Worm (Caenorhabditis elegans) whole organism, late embryonic: ENCODE measurements around the gene klc-1.

Experiments
- K02D7.2 ChIP-seq: sonication (generic microtip); optimal IDR thresholded peaks from 2 replicates; lab custom pipeline; 2017; ENCODE audit warnings: mild to moderate bottlenecking, missing genetic modification characterization, missing compliant biosample characterization
- K09A11.1 ChIP-seq: sonication (generic microtip); optimal IDR thresholded peaks from 2 replicates; lab custom pipeline; 2017; ENCODE audit warnings: antibody characterized with exemption, mild to moderate bottlenecking, missing genetic modification characterization, missing compliant biosample characterization; ENCODE audit not compliant: insufficient read depth
- ama-1 ChIP-seq: fragments of 150-350 bp; optimal IDR thresholded peaks from 2 replicates; lab custom pipeline; 2014
- ceh-14 ChIP-seq: sonication (generic microtip); optimal IDR thresholded peaks from 2 replicates; lab custom pipeline; 2016; ENCODE audit warnings: missing genotype, missing genetic modification characterization, missing compliant biosample characterization
- ceh-22 ChIP-seq: sonication (generic microtip); optimal IDR thresholded peaks from 2 replicates; lab custom pipeline; 2017; ENCODE audit warnings: missing biosample characterization, missing genetic modification characterization
- ceh-24 ChIP-seq: sonication (generic microtip); optimal IDR thresholded peaks from 2 replicates; lab custom pipeline; 2016; ENCODE audit warnings: mild to moderate bottlenecking, missing genetic modification characterization, missing compliant biosample characterization
- ceh-34 ChIP-seq: sonication (generic microtip); optimal IDR thresholded peaks from 2 replicates; lab custom pipeline; 2016; ENCODE audit warnings: mild to moderate bottlenecking, missing genetic modification characterization, missing compliant biosample characterization
- dmd-4 ChIP-seq: sonication (generic microtip); optimal IDR thresholded peaks from 2 replicates; lab custom pipeline; 2016; ENCODE audit warnings: borderline replicate concordance, missing genetic modification characterization, missing compliant biosample characterization
- elt-2 ChIP-seq: sonication (generic microtip); optimal IDR thresholded peaks from 2 replicates; lab custom pipeline; 2016; ENCODE audit warnings: missing genetic modification reagents, missing genetic modification characterization, missing compliant biosample characterization
- ets-4 ChIP-seq: sonication (generic microtip); optimal IDR thresholded peaks from 2 replicates; lab custom pipeline; 2016; ENCODE audit warnings: missing genetic modification characterization, missing compliant biosample characterization
- eyg-1 ChIP-seq: sonication (generic microtip); optimal IDR thresholded peaks from 2 replicates; lab custom pipeline; 2016; ENCODE audit warnings: missing genotype, missing genetic modification characterization, missing compliant biosample characterization
- fax-1 ChIP-seq: sonication (generic microtip); optimal IDR thresholded peaks from 2 replicates; lab custom pipeline; 2016; ENCODE audit warnings: missing genotype, missing genetic modification characterization, missing compliant biosample characterization
- fkh-10 ChIP-seq: fragments of 150-350 bp; optimal IDR thresholded peaks from 2 replicates; lab custom pipeline; 2014; ENCODE audit warnings: missing biosample characterization, missing genetic modification reagents, missing genetic modification characterization
- fkh-6 ChIP-seq: sonication (generic microtip); optimal IDR thresholded peaks from 2 replicates; lab custom pipeline; 2016; ENCODE audit warnings: missing genetic modification characterization, missing compliant biosample characterization
- gmeb-2 ChIP-seq: sonication (generic microtip); optimal IDR thresholded peaks from 2 replicates; lab custom pipeline; 2016; ENCODE audit warnings: missing genetic modification characterization, inconsistent platforms, missing compliant biosample characterization
- hlh-15 ChIP-seq: sonication (generic microtip); optimal IDR thresholded peaks from 2 replicates; lab custom pipeline; 2016; ENCODE audit warnings: missing genetic modification characterization, missing compliant biosample characterization
- hlh-30 ChIP-seq: sonication (generic microtip); optimal IDR thresholded peaks from 2 replicates; lab custom pipeline; 2017; ENCODE audit warnings: antibody characterized with exemption, missing genetic modification characterization, missing compliant biosample characterization; ENCODE audit not compliant: insufficient read depth
- hlh-8 ChIP-seq: sonication (generic microtip); optimal IDR thresholded peaks from 2 replicates; lab custom pipeline; 2016; ENCODE audit warnings: missing genotype, missing genetic modification characterization, missing compliant biosample characterization
- lin-11 ChIP-seq: fragments of 200-800 bp; sonication (Bioruptor generic); optimal IDR thresholded peaks from 2 replicates; lab custom pipeline; 2018; ENCODE audit warnings: mild to moderate bottlenecking, missing genetic modification characterization, missing compliant biosample characterization
- madf-2 ChIP-seq: sonication (generic microtip); optimal IDR thresholded peaks from 2 replicates; lab custom pipeline; 2017; ENCODE audit warnings: missing genetic modification characterization, missing compliant biosample characterization
- nfya-1 ChIP-seq: sonication (generic microtip); optimal IDR thresholded peaks from 2 replicates; lab custom pipeline; 2017; ENCODE audit warnings: missing genetic modification characterization, mild to moderate bottlenecking, missing compliant biosample characterization, antibody characterized with exemption, moderate library complexity
- nhr-11 ChIP-seq: fragments of 150-350 bp; optimal IDR thresholded peaks from 2 replicates; lab custom pipeline; 2014; ENCODE audit warnings: missing biosample characterization, missing genetic modification characterization
- nhr-232 ChIP-seq: sonication (generic microtip); optimal IDR thresholded peaks from 2 replicates; lab custom pipeline; 2016; ENCODE audit warnings: missing genetic modification characterization, missing compliant biosample characterization
- odd-2 ChIP-seq: sonication (generic microtip); optimal IDR thresholded peaks from 2 replicates; lab custom pipeline; 2017; ENCODE audit warnings: antibody characterized with exemption, mild to moderate bottlenecking, missing genetic modification characterization, missing compliant biosample characterization
- pag-3 ChIP-seq: sonication (generic microtip); optimal IDR thresholded peaks from 2 replicates; lab custom pipeline; 2016; ENCODE audit warnings: missing compliant biosample characterization, missing genetic modification characterization, borderline replicate concordance
- pax-1 ChIP-seq: fragments of 150-350 bp; optimal IDR thresholded peaks from 2 replicates; lab custom pipeline; 2014; ENCODE audit warnings: missing biosample characterization, missing genetic modification characterization
- pha-2 ChIP-seq: sonication (generic microtip); optimal IDR thresholded peaks from 2 replicates; lab custom pipeline; 2017; ENCODE audit warnings: mild to moderate bottlenecking, missing genetic modification characterization, missing compliant biosample characterization
- ref-2 ChIP-seq: sonication (generic microtip); optimal IDR thresholded peaks from 2 replicates; lab custom pipeline; 2016; ENCODE audit warnings: missing genetic modification characterization, missing compliant biosample characterization
- sox-4 ChIP-seq: sonication (generic microtip); optimal IDR thresholded peaks from 2 replicates; lab custom pipeline; 2017; ENCODE audit warnings: mild to moderate bottlenecking, missing genetic modification characterization, inconsistent platforms, missing compliant biosample characterization
- syd-9 ChIP-seq: sonication (generic microtip); optimal IDR thresholded peaks from 2 replicates; lab custom pipeline; 2016; ENCODE audit warnings: mild to moderate bottlenecking, missing genetic modification characterization, moderate library complexity, missing compliant biosample characterization
- tbx-2 ChIP-seq: sonication (generic microtip); optimal IDR thresholded peaks from 2 replicates; lab custom pipeline; 2016; ENCODE audit warnings: missing genetic modification characterization, missing compliant biosample characterization
- tbx-7 ChIP-seq: sonication (generic microtip); optimal IDR thresholded peaks from 2 replicates; lab custom pipeline; 2016; ENCODE audit warnings: missing genotype, missing genetic modification characterization, missing compliant biosample characterization
- unc-3 ChIP-seq, 2 experiments: fragments of 200-800 bp in 1 of 2; sonication (Bioruptor generic) in 1 of 2; sonication (generic microtip) in 1 of 2; conservative IDR thresholded peaks in 1 of 2; optimal IDR thresholded peaks in 1 of 2; 2 replicates each; pipeline versions ENCODE4 v1.3.6 to Lab custom; 2016 to 2022; ENCODE audit warnings: missing compliant biosample characterization in 2 of 2, missing genetic modification characterization in 2 of 2, missing genetic modification reagents in 1 of 2
- unc-42 ChIP-seq: sonication (generic microtip); optimal IDR thresholded peaks from 2 replicates; lab custom pipeline; 2016; ENCODE audit warnings: missing genotype, missing genetic modification characterization, missing compliant biosample characterization
- unc-55 ChIP-seq: sonication (generic microtip); optimal IDR thresholded peaks from 2 replicates; lab custom pipeline; 2017; ENCODE audit warnings: missing biosample characterization, missing genetic modification reagents, missing genetic modification characterization
- unc-86 ChIP-seq: sonication (generic microtip); optimal IDR thresholded peaks from 2 replicates; lab custom pipeline; 2016; ENCODE audit warnings: missing genetic modification characterization, missing compliant biosample characterization
- zip-5 ChIP-seq: sonication (generic microtip); optimal IDR thresholded peaks from 2 replicates; lab custom pipeline; 2016; ENCODE audit warnings: missing genetic modification characterization, missing compliant biosample characterization
- ztf-16 ChIP-seq: sonication (generic microtip); optimal IDR thresholded peaks from 2 replicates; lab custom pipeline; 2017; ENCODE audit warnings: missing genetic modification characterization, missing compliant biosample characterization

klc-1 gene

ce11 chrIV:11083609-11084008 lies at the start of gene klc-1:
Gene klc-1, plus strand, starts transcription at chrIV:11083735.
- TF ChIP-seq tbx-2 (no peak), zip-5 (tag; lab: Kevin White, UChicago) (no peak), odd-2 (tag; lab: Kevin White, UChicago) (no peak), gmeb-2 (tag; lab: Kevin White, UChicago) (no peak), madf-2 (no peak), pag-3 (no peak), K02D7.2 (tag; lab: Kevin White, UChicago) (no peak), unc-55 (GFP tag; lab: Kevin White, UChicago) (no peak), K09A11.1 (tag; lab: Kevin White, UChicago) (no peak), fkh-6 (tag; lab: Kevin White, UChicago) (no peak), unc-3 (GFP tag; conservative IDR thresholded peaks at IDR 0.05; lab: Robert Waterston, UW) (no peak), unc-3 (tag; optimal IDR thresholded peaks at IDR 0.05; lab: Kevin White, UChicago) (no peak)

ce11 chrIV:11036222-11036621 lies 47.3 kb upstream of the klc-1 start, which contains the start of gene fkb-1:
Gene fkb-1, plus strand, starts transcription at chrIV:11036582.
- TF ChIP-seq elt-2 (tag; lab: Kevin White, UChicago) (peak; percentile 19), syd-9 (no peak), nfya-1 (tag; lab: Kevin White, UChicago) (peak; percentile 35), ama-1 (lab: Kevin White, UChicago) (no peak), unc-3 (GFP tag; conservative IDR thresholded peaks at IDR 0.05; lab: Robert Waterston, UW) (no peak), unc-3 (tag; optimal IDR thresholded peaks at IDR 0.05; lab: Kevin White, UChicago) (no peak), ceh-34 (no peak), sox-4 (no peak), ceh-22 (tag; lab: Kevin White, UChicago) (no peak), pax-1 (tag; lab: Kevin White, UChicago) (peak; percentile 60), unc-86 (no peak), fkh-10 (GFP tag; lab: Kevin White, UChicago) (no peak), eyg-1 (tag; lab: Kevin White, UChicago) (no peak), pha-2 (tag; lab: Kevin White, UChicago) (no peak), nhr-11 (tag; lab: Kevin White, UChicago) (no peak), hlh-15 (tag; lab: Kevin White, UChicago) (no peak), ztf-16 (no peak)
- TF ChIP-seq, all 69 proteins: peak for 3

ce11 chrIV:11037118-11037719 lies 46.3 kb upstream of the klc-1 start:
- TF ChIP-seq nhr-232 (tag; lab: Kevin White, UChicago): no peak
- peak; percentile 44 for TF ChIP-seq elt-2 (tag; lab: Kevin White, UChicago)
- TF ChIP-seq ceh-24 (tag; lab: Kevin White, UChicago): no peak
- TF ChIP-seq nhr-11 (tag; lab: Kevin White, UChicago): no peak
- TF ChIP-seq unc-42 (tag; lab: Kevin White, UChicago): peak; percentile 32

- TF ChIP-seq ets-4 (tag; lab: Kevin White, UChicago) (no peak), hlh-30 (tag; lab: Kevin White, UChicago) (no peak), nfya-1 (tag; lab: Kevin White, UChicago) (no peak), nhr-11 (tag; lab: Kevin White, UChicago) (no peak), tbx-7 (tag; lab: Kevin White, UChicago) (no peak), lin-11 (tag; lab: Kevin White, UChicago) (no peak), elt-2 (tag; lab: Kevin White, UChicago) (no peak), fkh-10 (GFP tag; lab: Kevin White, UChicago) (no peak), gmeb-2 (tag; lab: Kevin White, UChicago) (no peak), ceh-14 (no peak), dmd-4 (tag; lab: Kevin White, UChicago) (no peak), ref-2 (tag; lab: Kevin White, UChicago) (no peak), ceh-24 (tag; lab: Kevin White, UChicago) (no peak), fax-1 (no peak), hlh-8 (tag; lab: Kevin White, UChicago) (no peak), unc-55 (GFP tag; lab: Kevin White, UChicago) (no peak), odd-2 (tag; lab: Kevin White, UChicago) (no peak)
- TF ChIP-seq, all 69 proteins: peak for 0
Measured at ce11 chrIV:11038218-11038617, 45.3 kb upstream of the klc-1 start.
